Worm (Caenorhabditis elegans) whole organism, L1 larva: Measurements from ENCODE around the gene sod-4.

Experiments used
- C04F5.9 ChIP-seq: sonication (generic microtip); optimal IDR thresholded peaks from 2 replicates; lab custom pipeline; 2016; ENCODE audit warnings: missing genetic modification characterization, missing compliant biosample characterization
- C34B4.2 ChIP-seq: sonication (generic microtip); optimal IDR thresholded peaks from 2 replicates; lab custom pipeline; 2017; ENCODE audit warnings: mild to moderate bottlenecking, missing genetic modification characterization, missing compliant biosample characterization
- F16B12.6 ChIP-seq: fragments of 150-350 bp; optimal IDR thresholded peaks from 2 replicates; lab custom pipeline; 2014; ENCODE audit warnings: missing biosample characterization, missing genetic modification characterization
- aha-1 ChIP-seq: fragments of 150-350 bp; optimal IDR thresholded peaks from 2 replicates; lab custom pipeline; 2014; ENCODE audit warnings: missing biosample characterization, missing genetic modification characterization
- alr-1 ChIP-seq: fragments of 200-800 bp; sonication (Bioruptor generic); optimal IDR thresholded peaks from 2 replicates; lab custom pipeline; 2018; ENCODE audit warnings: borderline replicate concordance, mild to moderate bottlenecking, missing genetic modification characterization, missing compliant biosample characterization
- aly-2 ChIP-seq: fragments of 150-350 bp; optimal IDR thresholded peaks from 2 replicates; lab custom pipeline; 2014; ENCODE audit warnings: missing biosample characterization, missing genetic modification characterization
- ama-1 ChIP-seq: fragments of 150-350 bp; optimal IDR thresholded peaks from 2 replicates; lab custom pipeline; 2014
- blmp-1 ChIP-seq: fragments of 150-350 bp; optimal IDR thresholded peaks from 2 replicates; lab custom pipeline; 2014; ENCODE audit warnings: missing biosample characterization, missing genetic modification characterization
- ceh-63 ChIP-seq: fragments of 200-800 bp; sonication (Bioruptor generic); optimal IDR thresholded peaks from 2 replicates; lab custom pipeline; 2018; ENCODE audit warnings: mild to moderate bottlenecking, missing genetic modification characterization, missing compliant biosample characterization
- ceh-8 ChIP-seq: fragments of 200-800 bp; sonication (Bioruptor generic); optimal IDR thresholded peaks from 2 replicates; lab custom pipeline; 2018; ENCODE audit warnings: mild to moderate bottlenecking, missing genetic modification characterization, moderate library complexity, missing compliant biosample characterization
- ceh-82 ChIP-seq, 3 experiments: fragments of 150-350 bp in 1 of 3; sonication (generic microtip) in 2 of 3; optimal IDR thresholded peaks; 2 replicates each; lab custom pipeline; 2014 to 2017; ENCODE audit warnings: missing biosample characterization in 3 of 3, missing genetic modification characterization in 3 of 3
- ceh-90 ChIP-seq: sonication (generic microtip); optimal IDR thresholded peaks from 2 replicates; lab custom pipeline; 2016; ENCODE audit warnings: missing genetic modification characterization, missing compliant biosample characterization
- ces-1 ChIP-seq: fragments of 150-350 bp; optimal IDR thresholded peaks from 2 replicates; lab custom pipeline; 2014; ENCODE audit warnings: missing biosample characterization, missing genetic modification reagents, missing genetic modification characterization
- dsc-1 ChIP-seq: sonication (generic microtip); optimal IDR thresholded peaks from 2 replicates; lab custom pipeline; 2016; ENCODE audit warnings: mild to moderate bottlenecking, missing genetic modification characterization, missing compliant biosample characterization
- efl-3 ChIP-seq: fragments of 200-800 bp; sonication (Bioruptor generic); optimal IDR thresholded peaks from 2 replicates; lab custom pipeline; 2018; ENCODE audit warnings: mild to moderate bottlenecking, missing genetic modification characterization, missing compliant biosample characterization
- egl-27 ChIP-seq, 2 experiments: fragments of 150-350 bp in 1 of 2; sonication (generic microtip); optimal IDR thresholded peaks; 3 replicates each; lab custom pipeline; 2017 to 2018; ENCODE audit warnings: missing biosample characterization in 2 of 2, missing genetic modification characterization in 2 of 2, missing genetic modification reagents in 2 of 2
- elt-2 ChIP-seq: sonication (generic microtip); optimal IDR thresholded peaks from 2 replicates; lab custom pipeline; 2016; ENCODE audit warnings: missing genetic modification characterization, mild to moderate bottlenecking, inconsistent platforms, missing compliant biosample characterization, missing genetic modification reagents
- fkh-10 ChIP-seq: sonication (generic microtip); optimal IDR thresholded peaks from 2 replicates; lab custom pipeline; 2017; ENCODE audit warnings: missing biosample characterization, missing genetic modification reagents, missing genetic modification characterization
- fkh-8 ChIP-seq: sonication (generic microtip); optimal IDR thresholded peaks from 2 replicates; lab custom pipeline; 2016; ENCODE audit warnings: mild to moderate bottlenecking, missing genetic modification characterization, missing compliant biosample characterization
- fos-1 ChIP-seq: fragments of 150-350 bp; optimal IDR thresholded peaks from 2 replicates; lab custom pipeline; 2014; ENCODE audit warnings: missing biosample characterization, missing genetic modification characterization
- hpl-2 ChIP-seq: fragments of 150-350 bp; optimal IDR thresholded peaks from 2 replicates; lab custom pipeline; 2014; ENCODE audit warnings: missing biosample characterization, missing genetic modification reagents, missing genetic modification characterization
- irx-1 ChIP-seq: sonication (generic microtip); optimal IDR thresholded peaks from 2 replicates; lab custom pipeline; 2016; ENCODE audit warnings: missing genetic modification characterization, missing compliant biosample characterization
- isw-1 ChIP-seq: fragments of 200-800 bp; sonication (Bioruptor generic); IDR thresholded peaks from 2 replicates; pipeline ENCODE4 v1.3.6; 2022; ENCODE audit warnings: missing genetic modification characterization, missing compliant biosample characterization
- jun-1 ChIP-seq: fragments of 150-350 bp; optimal IDR thresholded peaks from 2 replicates; lab custom pipeline; 2014; ENCODE audit warnings: missing biosample characterization, missing genetic modification reagents, missing genetic modification characterization
- lin-13 ChIP-seq: fragments of 150-350 bp; optimal IDR thresholded peaks from 2 replicates; lab custom pipeline; 2014; ENCODE audit warnings: missing biosample characterization, missing genetic modification reagents, missing genetic modification characterization
- lin-14 ChIP-seq: fragments of 200-800 bp; sonication (Bioruptor generic); optimal IDR thresholded peaks from 2 replicates; lab custom pipeline; 2018; ENCODE audit warnings: mild to moderate bottlenecking, missing genetic modification characterization, moderate library complexity, missing compliant biosample characterization
- lin-15B ChIP-seq: fragments of 150-350 bp; sonication (generic microtip); optimal IDR thresholded peaks from 3 replicates; lab custom pipeline; 2014; ENCODE audit warnings: missing biosample characterization, missing genetic modification characterization
- lin-39 ChIP-seq: fragments of 150-350 bp; optimal IDR thresholded peaks from 2 replicates; lab custom pipeline; 2014; ENCODE audit warnings: missing biosample characterization, missing genetic modification reagents, missing genetic modification characterization
- lsy-2 ChIP-seq, 2 experiments: fragments of 150-350 bp; optimal IDR thresholded peaks; 2 replicates each; lab custom pipeline; 2014; ENCODE audit warnings: missing biosample characterization in 2 of 2, missing genetic modification characterization in 2 of 2
- mab-9 ChIP-seq: fragments of 200-800 bp; sonication (Bioruptor generic); IDR thresholded peaks from 2 replicates; pipeline ENCODE4 v1.3.6; 2022; ENCODE audit warnings: missing genetic modification reagents, missing genetic modification characterization, missing compliant biosample characterization
- nhr-11 ChIP-seq: fragments of 150-350 bp; optimal IDR thresholded peaks from 2 replicates; lab custom pipeline; 2014; ENCODE audit warnings: missing biosample characterization, missing genetic modification characterization
- nhr-20 ChIP-seq: sonication (generic microtip); optimal IDR thresholded peaks from 2 replicates; lab custom pipeline; 2016; ENCODE audit warnings: mild to moderate bottlenecking, missing genetic modification characterization, missing compliant biosample characterization
- nhr-237 ChIP-seq: fragments of 150-350 bp; optimal IDR thresholded peaks from 2 replicates; lab custom pipeline; 2014; ENCODE audit warnings: missing biosample characterization, missing genetic modification characterization
- nhr-28 ChIP-seq: fragments of 150-350 bp; optimal IDR thresholded peaks from 2 replicates; lab custom pipeline; 2014; ENCODE audit warnings: missing biosample characterization, missing genetic modification characterization
- nhr-71 ChIP-seq: sonication (generic microtip); optimal IDR thresholded peaks from 2 replicates; lab custom pipeline; 2016; ENCODE audit warnings: mild to moderate bottlenecking, missing genetic modification characterization, moderate library complexity, missing compliant biosample characterization
- nhr-76 ChIP-seq: sonication (generic microtip); optimal IDR thresholded peaks from 2 replicates; lab custom pipeline; 2017; ENCODE audit warnings: missing biosample characterization, missing genetic modification characterization
- nhr-77 ChIP-seq: fragments of 150-350 bp; optimal IDR thresholded peaks from 2 replicates; lab custom pipeline; 2014; ENCODE audit warnings: missing biosample characterization, missing genetic modification characterization
- nhr-85 ChIP-seq: sonication (generic microtip); peaks from one replicate; lab custom pipeline; 2016; ENCODE audit warnings: missing genetic modification characterization, inconsistent platforms, missing compliant biosample characterization
- rnt-1 ChIP-seq: sonication (generic microtip); optimal IDR thresholded peaks from 2 replicates; lab custom pipeline; 2016; ENCODE audit warnings: mild to moderate bottlenecking, missing genetic modification characterization, moderate library complexity, missing compliant biosample characterization
- skn-1 ChIP-seq: fragments of 150-350 bp; optimal IDR thresholded peaks from 2 replicates; lab custom pipeline; 2014; ENCODE audit warnings: missing biosample characterization, missing genetic modification characterization
- sox-4 ChIP-seq: sonication (generic microtip); optimal IDR thresholded peaks from 2 replicates; lab custom pipeline; 2016; ENCODE audit warnings: missing genetic modification characterization, missing compliant biosample characterization
- sptf-1 ChIP-seq: fragments of 150-350 bp; optimal IDR thresholded peaks from 2 replicates; lab custom pipeline; 2014; ENCODE audit warnings: missing biosample characterization, missing genetic modification characterization
- sup-37 ChIP-seq: fragments of 200-800 bp; sonication (Bioruptor generic); optimal IDR thresholded peaks from 2 replicates; lab custom pipeline; 2018; ENCODE audit warnings: mild to moderate bottlenecking, missing genetic modification characterization, missing compliant biosample characterization
- swsn-7 ChIP-seq: sonication (generic microtip); optimal IDR thresholded peaks from 2 replicates; lab custom pipeline; 2016; ENCODE audit warnings: missing genetic modification characterization, missing compliant biosample characterization
- tbx-2 ChIP-seq: sonication (generic microtip); optimal IDR thresholded peaks from 2 replicates; lab custom pipeline; 2016; ENCODE audit warnings: missing genetic modification characterization, missing compliant biosample characterization
- tlp-1 ChIP-seq: fragments of 150-350 bp; optimal IDR thresholded peaks from 2 replicates; lab custom pipeline; 2014; ENCODE audit warnings: missing biosample characterization, missing genetic modification characterization
- unc-62 ChIP-seq: fragments of 150-350 bp; optimal IDR thresholded peaks from 2 replicates; lab custom pipeline; 2014; ENCODE audit warnings: missing biosample characterization, missing genetic modification reagents, missing genetic modification characterization
- unc-98 ChIP-seq: fragments of 200-800 bp; sonication (Bioruptor generic); IDR thresholded peaks from 2 replicates; pipeline ENCODE4 v1.3.6; 2022; ENCODE audit warnings: missing genetic modification characterization, missing compliant biosample characterization
- vab-15 ChIP-seq: sonication (generic microtip); optimal IDR thresholded peaks from 2 replicates; lab custom pipeline; 2017; ENCODE audit warnings: missing genotype, mild to moderate bottlenecking, missing genetic modification characterization, missing compliant biosample characterization
- zag-1 ChIP-seq: fragments of 150-350 bp; optimal IDR thresholded peaks from 2 replicates; lab custom pipeline; 2014; ENCODE audit warnings: missing biosample characterization, missing genetic modification characterization
- zip-4 ChIP-seq: fragments of 200-800 bp; sonication (Bioruptor generic); optimal IDR thresholded peaks from 2 replicates; lab custom pipeline; 2018; ENCODE audit warnings: mild to moderate bottlenecking, missing genetic modification characterization, moderate library complexity, missing compliant biosample characterization
- ztf-11 ChIP-seq, 2 experiments: sonication (generic microtip); optimal IDR thresholded peaks; 2 replicates each; lab custom pipeline; 2016 to 2017; ENCODE audit warnings: missing genetic modification characterization in 2 of 2, missing biosample characterization in 1 of 2, missing compliant biosample characterization in 1 of 2
- ztf-4 ChIP-seq: fragments of 150-350 bp; optimal IDR thresholded peaks from 2 replicates; lab custom pipeline; 2014; ENCODE audit warnings: missing biosample characterization, missing genetic modification characterization

The sod-4 gene

DNA sequence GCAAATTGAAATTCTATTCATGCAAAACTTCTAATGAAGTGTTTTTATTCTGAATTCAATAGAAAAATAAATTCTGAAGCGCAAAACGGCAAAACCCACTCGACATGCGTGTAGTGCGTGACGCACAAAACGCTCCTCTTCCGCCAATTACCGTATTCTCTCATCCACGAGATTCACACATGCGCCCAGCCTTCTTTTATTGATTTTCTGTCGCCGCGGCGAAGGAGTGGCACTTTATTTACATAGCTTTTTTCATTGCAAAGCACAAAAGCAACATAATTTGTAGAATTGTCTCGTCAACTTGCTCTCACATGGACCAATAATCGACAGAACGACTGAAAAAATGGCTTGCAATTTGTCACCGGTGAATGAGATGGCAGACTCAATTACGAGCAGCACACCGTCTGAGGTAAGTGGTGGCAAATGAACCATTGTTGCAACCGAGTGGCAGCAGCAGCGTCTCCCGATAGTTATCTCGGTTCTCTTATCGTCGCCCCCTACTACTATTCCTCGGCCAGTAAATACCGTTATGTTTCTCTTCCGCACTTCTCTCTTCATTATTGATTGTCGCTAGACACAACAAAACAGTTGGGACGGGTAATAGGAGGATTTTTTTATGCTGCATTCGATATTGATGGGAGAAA lies 46.0 kb upstream of the sod-4 start, which contains the start of gene unc-16 (continued):
- no peak for TF ChIP-seq tlp-1 (tag; lab: Kevin White, UChicago)
- TF ChIP-seq ceh-8: peak; percentile 85
- TF ChIP-seq nhr-11 (tag; lab: Kevin White, UChicago): peak; percentile 11
- TF ChIP-seq lin-14 (GFP tag; lab: Kevin White, UChicago): peak; percentile 95
- TF ChIP-seq zag-1 (tag; lab: Kevin White, UChicago): no peak
- TF ChIP-seq vab-15: no peak
- TF ChIP-seq fkh-10 (GFP tag; lab: Kevin White, UChicago): peak; percentile 65
- peak; percentile 64 for TF ChIP-seq nhr-237 (tag; lab: Kevin White, UChicago)
- TF ChIP-seq nhr-28 (tag; lab: Kevin White, UChicago): no peak
- TF ChIP-seq nhr-85 (tag; lab: Kevin White, UChicago): peak; percentile 88
- TF ChIP-seq ztf-4: peak; percentile 80
- TF ChIP-seq ceh-63 (GFP tag; lab: Kevin White, UChicago): peak; percentile 51
- TF ChIP-seq alr-1 (tag; lab: Kevin White, UChicago): no peak
- peak; percentile 35 for TF ChIP-seq lin-39 (tag; lab: Kevin White, UChicago)
- peak; percentile 72 for TF ChIP-seq aly-2 (tag; lab: Kevin White, UChicago)
- peak in 1 of 2 experiments; percentile 78 for TF ChIP-seq ztf-11 (tag; optimal IDR thresholded peaks at IDR 0.05; lab: Kevin White, UChicago)
- no peak for TF ChIP-seq egl-27 (tag; optimal IDR thresholded peaks at IDR 0.05; lab: Kevin White, UChicago)
- TF ChIP-seq ceh-82 (tag; optimal IDR thresholded peaks at IDR 0.05; lab: Kevin White, UChicago): peak; percentile 78 to 92 (median 89)
- TF ChIP-seq hpl-2: peak; percentile 7
- peak; percentile 79 for TF ChIP-seq sup-37 (GFP tag; lab: Kevin White, UChicago)
- peak; percentile 91 for TF ChIP-seq isw-1 (GFP tag; lab: Robert Waterston, UW)
- TF ChIP-seq efl-3 (GFP tag; lab: Kevin White, UChicago): peak; percentile 8
- TF ChIP-seq F16B12.6 (tag; lab: Kevin White, UChicago): peak; percentile 69
- TF ChIP-seq unc-62 (GFP tag; lab: Kevin White, UChicago): no peak
- peak; percentile 72 for TF ChIP-seq blmp-1 (tag; lab: Kevin White, UChicago)
- TF ChIP-seq dsc-1 (tag; lab: Kevin White, UChicago): peak; percentile 89
- peak; percentile 93 for TF ChIP-seq rnt-1
- TF ChIP-seq fkh-8 (tag; lab: Kevin White, UChicago): peak; percentile 90
- TF ChIP-seq lin-13 (GFP tag; lab: Kevin White, UChicago): peak; percentile 90
- peak; percentile 95 for TF ChIP-seq nhr-71 (tag; lab: Kevin White, UChicago)
- peak; percentile 87 for TF ChIP-seq skn-1 (tag; lab: Kevin White, UChicago)
- TF ChIP-seq C04F5.9 (tag; lab: Kevin White, UChicago): peak; percentile 83
- peak; percentile 83 for TF ChIP-seq ama-1 (lab: Kevin White, UChicago)
- no peak for TF ChIP-seq ces-1 (GFP tag; lab: Kevin White, UChicago)
- peak; percentile 99 to 100 for TF ChIP-seq lsy-2 (tag; optimal IDR thresholded peaks at IDR 0.05; lab: Kevin White, UChicago)
- TF ChIP-seq aha-1 (tag; lab: Kevin White, UChicago): peak; percentile 67
- TF ChIP-seq nhr-77: peak; percentile 78
- TF ChIP-seq unc-98 (GFP tag; lab: Robert Waterston, UW): no peak
- TF ChIP-seq swsn-7: peak; percentile 94
- no peak for TF ChIP-seq C34B4.2
- peak; percentile 69; the same call in 1 of the 2 replicates for TF ChIP-seq mab-9 (GFP tag; lab: Robert Waterston, UW)
- TF ChIP-seq jun-1 (tag; lab: Kevin White, UChicago): peak; percentile 76
- peak; percentile 90 for TF ChIP-seq nhr-20 (tag; lab: Kevin White, UChicago)
- peak; percentile 93 for TF ChIP-seq tbx-2 (tag; lab: Kevin White, UChicago)
- TF ChIP-seq irx-1 (tag; lab: Kevin White, UChicago): peak; percentile 89
- TF ChIP-seq sox-4 (tag; lab: Kevin White, UChicago): peak; percentile 67
- TF ChIP-seq elt-2 (tag; lab: Kevin White, UChicago): peak; percentile 19
- TF ChIP-seq fos-1 (tag; lab: Kevin White, UChicago): peak; percentile 77
- peak; percentile 78 for TF ChIP-seq zip-4 (GFP tag; lab: Kevin White, UChicago)
- peak; percentile 82 for TF ChIP-seq lin-15B (tag; lab: Kevin White, UChicago)
- peak; percentile 43 for TF ChIP-seq ceh-90 (tag; lab: Kevin White, UChicago)
- no peak for TF ChIP-seq nhr-76 (tag; lab: Kevin White, UChicago)
- no peak for TF ChIP-seq sptf-1 (tag; lab: Kevin White, UChicago)
